Fruit fly (Drosophila melanogaster): ENCODE measurements around the gene FoxK.

Gene FoxK

dm6 chr3L:11084557-11085231 lies 35.9 kb downstream of the FoxK start (continued):
- TF ChIP-seq CG7928 (GFP tag; optimal IDR thresholded peaks at IDR 0.05) (peak; percentile 61), CG2199 (GFP tag; IDR thresholded peaks at IDR 0.05) (peak; percentile 97), NFAT (GFP tag; IDR thresholded peaks at IDR 0.05) (peak; percentile 86), CG4730 (GFP tag; IDR thresholded peaks at IDR 0.05) (peak; percentile 94), yki (optimal IDR thresholded peaks at IDR 0.05) (no peak), Mad (GFP tag; optimal IDR thresholded peaks at IDR 0.05) (peak; percentile 86), Hmr (GFP tag; optimal IDR thresholded peaks at IDR 0.05) (peak; percentile 86), CG18619 (GFP tag; optimal IDR thresholded peaks at IDR 0.05) (peak; percentile 93), peb (GFP tag; IDR thresholded peaks at IDR 0.05) (peak; percentile 91), CG10959 (GFP tag; IDR thresholded peaks at IDR 0.05) (peak; percentile 95), Ada2b (GFP tag; IDR thresholded peaks at IDR 0.05) (peak; percentile 97), CG1602 (GFP tag; optimal IDR thresholded peaks at IDR 0.05) (peak; percentile 97)

DNA sequence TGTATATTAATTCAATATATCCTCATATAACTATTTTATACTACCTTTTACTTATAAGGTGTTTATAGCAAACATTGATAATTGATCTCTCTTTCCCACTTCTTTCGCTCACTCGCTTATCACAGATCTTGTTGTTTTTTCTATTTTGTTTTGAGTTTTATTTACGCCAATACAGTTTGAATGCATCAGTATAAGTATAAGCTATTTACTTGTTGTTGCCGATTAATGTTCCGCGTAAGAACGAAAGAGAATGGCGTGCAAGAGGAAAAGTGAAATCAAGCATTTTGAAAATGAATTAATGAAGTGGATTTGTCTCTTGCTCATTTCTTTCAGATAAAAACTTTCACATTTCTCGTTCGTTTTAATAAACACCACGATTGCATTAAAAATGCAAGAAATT lies 37.0 kb downstream of the FoxK start:
- TF ChIP-seq cg (GFP tag; optimal IDR thresholded peaks at IDR 0.05) (peak; percentile 25), grn (GFP tag; optimal IDR thresholded peaks at IDR 0.05) (peak; percentile 73), CG13287 (GFP tag; IDR thresholded peaks at IDR 0.05; ENCODE audit: partially characterized antibody) (no peak), CHES-1-like (GFP tag; optimal IDR thresholded peaks at IDR 0.05) (no peak), nom (GFP tag; optimal IDR thresholded peaks at IDR 0.05) (peak; percentile 10), Blimp-1 (GFP tag; optimal IDR thresholded peaks at IDR 0.05) (peak; percentile 83)

DNA sequence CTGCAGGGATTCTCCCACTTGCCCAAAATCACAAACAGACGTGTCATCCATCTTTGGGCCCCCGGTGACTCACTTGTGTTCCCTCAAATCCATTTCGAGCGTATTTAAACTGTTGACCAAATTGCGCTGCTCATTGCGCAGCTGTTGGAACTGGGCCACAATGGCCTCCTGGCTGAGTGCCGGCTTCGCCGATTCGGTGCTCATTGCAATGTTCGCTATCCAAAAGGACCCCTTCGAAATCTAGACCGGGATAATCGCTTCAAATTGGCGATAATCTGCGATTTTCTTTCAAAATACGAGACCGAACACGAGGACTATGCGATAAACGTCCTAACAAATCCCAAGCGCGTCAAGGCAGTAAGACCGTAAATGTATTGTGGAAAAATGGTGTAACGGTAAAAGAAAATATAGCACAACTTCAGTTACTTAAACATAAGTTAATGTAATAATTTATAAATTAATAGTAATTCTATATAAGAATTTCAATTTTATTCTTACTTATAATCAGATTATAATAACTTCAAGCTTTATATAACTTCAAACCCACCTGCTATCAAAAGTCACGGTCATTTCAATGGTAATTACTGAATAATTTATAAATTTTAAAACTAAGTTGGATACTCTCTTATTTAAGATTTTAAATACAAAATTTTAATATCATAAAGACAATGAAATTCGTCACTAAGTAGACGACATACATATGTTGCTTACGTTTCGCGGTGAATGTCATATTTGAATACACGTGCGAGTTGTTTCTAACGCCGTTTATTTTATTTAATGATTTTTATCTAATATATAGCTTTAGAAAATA lies 46.3 kb downstream of the FoxK start, which contains the start of the genes Pfdn2 and Noc1:
Gene Pfdn2, minus strand, starts transcription at position 346 of the 811 bp plus-strand sequence.
Gene Noc1, plus strand, starts transcription at position 727 of the 811 bp plus-strand sequence.
- TF ChIP-seq CG12236 (GFP tag; optimal IDR thresholded peaks at IDR 0.05) (no peak), pros (GFP tag; optimal IDR thresholded peaks at IDR 0.05) (no peak), Dip3 (GFP tag; optimal IDR thresholded peaks at IDR 0.05) (no peak), CG2875 (GFP tag; optimal IDR thresholded peaks at IDR 0.05) (no peak), prd (optimal IDR thresholded peaks at IDR 0.05) (no peak), prd (GFP tag; IDR thresholded peaks at IDR 0.05) (peak; percentile 67), ATbp (GFP tag; optimal IDR thresholded peaks at IDR 0.05) (no peak), ewg (GFP tag; optimal IDR thresholded peaks at IDR 0.05) (peak; percentile 53), gro (GFP tag; optimal IDR thresholded peaks at IDR 0.05) (no peak), Dfd (GFP tag; optimal IDR thresholded peaks at IDR 0.05) (no peak), usp (GFP tag; optimal IDR thresholded peaks at IDR 0.05) (no peak), HmgD (GFP tag; optimal IDR thresholded peaks at IDR 0.05) (no peak), Ets97D (GFP tag; optimal IDR thresholded peaks at IDR 0.05) (no peak), gcm (GFP tag; optimal IDR thresholded peaks at IDR 0.05) (no peak), CG6791 (GFP tag; IDR thresholded peaks at IDR 0.05; ENCODE audit: partially characterized antibody) (no peak), CG6175 (GFP tag; IDR thresholded peaks at IDR 0.05) (no peak), kah (GFP tag; optimal IDR thresholded peaks at IDR 0.05) (no peak), pum (GFP tag; optimal IDR thresholded peaks at IDR 0.05) (peak; percentile 15), tll (GFP tag; optimal IDR thresholded peaks at IDR 0.05) (no peak), org-1 (GFP tag; optimal IDR thresholded peaks at IDR 0.05) (no peak), mam (GFP tag; optimal IDR thresholded peaks at IDR 0.05) (peak; percentile 43), dimm (GFP tag; IDR thresholded peaks at IDR 0.05) (no peak), CG6854 (GFP tag; optimal IDR thresholded peaks at IDR 0.05) (no peak), vnd (GFP tag; IDR thresholded peaks at IDR 0.05; ENCODE audit: partially characterized antibody) (0 out of 3 replicates have a peak, but pooled peaks have one; percentile 12), Ets65A (GFP tag) (peak; percentile 83), D19A (tag; optimal IDR thresholded peaks at IDR 0.05) (no peak), Lpt (GFP tag; optimal IDR thresholded peaks at IDR 0.05) (no peak), Mrtf (GFP tag; IDR thresholded peaks at IDR 0.05) (no peak), al (GFP tag; IDR thresholded peaks at IDR 0.05) (peak; percentile 60; the same call in 1 of the 2 replicates)
